Fruit fly (Drosophila melanogaster) whole organism, embryonic: ENCODE results near the gene CG8765.

ENCODE experiments used
- CG10321 ChIP-seq: fragments of 200-800 bp; sonication (Bioruptor generic); IDR thresholded peaks from 2 replicates; pipeline ENCODE4 v1.3.6; 2022; ENCODE audit warnings: missing biosample characterization, missing genetic modification characterization
- CG11398 ChIP-seq: fragments of 200-800 bp; sonication (Bioruptor generic); optimal IDR thresholded peaks from 2 replicates; lab custom pipeline; 2016; ENCODE audit warnings: missing biosample characterization, missing genetic modification characterization
- CG11560 ChIP-seq: fragments of 200-800 bp; sonication (Bioruptor generic); IDR thresholded peaks from 3 replicates; pipeline ENCODE4 v1.3.6; 2022; ENCODE audit warnings: missing biosample characterization, missing genetic modification characterization
- CG12391 ChIP-seq: fragments of 200-800 bp; sonication (Bioruptor generic); optimal IDR thresholded peaks from 3 replicates; lab custom pipeline; 2018; ENCODE audit warnings: missing biosample characterization, mild to moderate bottlenecking, missing genetic modification characterization, moderate library complexity
- CG12942 ChIP-seq: fragments of 200-800 bp; sonication (Bioruptor generic); optimal IDR thresholded peaks from 3 replicates; lab custom pipeline; 2016; ENCODE audit warnings: missing biosample characterization, missing genetic modification characterization
- CG15601 ChIP-seq: fragments of 200-800 bp; sonication (Bioruptor generic); optimal IDR thresholded peaks from 3 replicates; lab custom pipeline; 2019; ENCODE audit warnings: missing biosample characterization, mild to moderate bottlenecking, missing genetic modification characterization, moderate library complexity
- CG16813 ChIP-seq: fragments of 200-800 bp; sonication (Bioruptor generic); IDR thresholded peaks from 3 replicates; pipeline ENCODE4 v1.3.6; 2022; ENCODE audit warnings: missing biosample characterization, missing genetic modification characterization; ENCODE audit not compliant: partially characterized antibody
- CG17328 ChIP-seq: fragments of 200-800 bp; sonication (Bioruptor generic); IDR thresholded peaks from 2 replicates; pipeline ENCODE4 v1.3.6; 2022; ENCODE audit warnings: missing biosample characterization, missing genetic modification characterization
- CG17359 ChIP-seq: fragments of 200-800 bp; sonication (Bioruptor generic); optimal IDR thresholded peaks from 3 replicates; lab custom pipeline; 2018; ENCODE audit warnings: missing biosample characterization, mild to moderate bottlenecking, missing genetic modification characterization, moderate library complexity
- CG18262 ChIP-seq: fragments of 200-800 bp; optimal IDR thresholded peaks from 3 replicates; lab custom pipeline; 2019; ENCODE audit warnings: missing biosample characterization, mild to moderate bottlenecking, missing genetic modification characterization, moderate library complexity
- CG2199 ChIP-seq: fragments of 200-800 bp; sonication (Bioruptor generic); IDR thresholded peaks from 3 replicates; pipeline ENCODE4 v1.3.6; 2022; ENCODE audit warnings: missing biosample characterization, missing genetic modification characterization
- CG3407 ChIP-seq: fragments of 200-800 bp; sonication (Bioruptor generic); optimal IDR thresholded peaks from 2 replicates; lab custom pipeline; 2018; ENCODE audit warnings: missing biosample characterization, mild to moderate bottlenecking, missing genetic modification characterization
- CG34422 ChIP-seq: fragments of 200-800 bp; sonication (Bioruptor generic); IDR thresholded peaks from 3 replicates; pipeline ENCODE4 v1.3.6; 2022; ENCODE audit warnings: missing biosample characterization, missing genetic modification characterization
- CG3726 ChIP-seq: fragments of 200-800 bp; sonication (Bioruptor generic); IDR thresholded peaks from 3 replicates; pipeline ENCODE4, ENCODE4 v1.3.6; 2022; ENCODE audit warnings: missing biosample characterization, missing genetic modification characterization
- CG3838 ChIP-seq: fragments of 200-800 bp; sonication (Bioruptor generic); optimal IDR thresholded peaks from 3 replicates; lab custom pipeline; 2016; ENCODE audit warnings: missing biosample characterization, missing genetic modification characterization
- CG3847 ChIP-seq: fragments of 200-800 bp; sonication (Bioruptor generic); IDR thresholded peaks from 2 replicates; pipeline ENCODE4 v1.3.6; 2022; ENCODE audit warnings: missing biosample characterization, missing genetic modification characterization
- CG7963 ChIP-seq: fragments of 200-800 bp; sonication (Bioruptor generic); IDR thresholded peaks from 3 replicates; pipeline ENCODE4 v1.3.6; 2022; ENCODE audit warnings: missing biosample characterization, missing genetic modification characterization; ENCODE audit not compliant: partially characterized antibody
- CG8281 ChIP-seq: fragments of 200-800 bp; sonication (Bioruptor generic); optimal IDR thresholded peaks from 2 replicates; lab custom pipeline; 2018; ENCODE audit warnings: missing biosample characterization, mild to moderate bottlenecking, missing genetic modification characterization, moderate library complexity
- CG9437 ChIP-seq: fragments of 200-800 bp; sonication (Bioruptor generic); optimal IDR thresholded peaks from 2 replicates; lab custom pipeline; 2018; ENCODE audit warnings: missing biosample characterization, mild to moderate bottlenecking, missing genetic modification characterization
- Chrac-16 ChIP-seq: fragments of 200-800 bp; sonication (Bioruptor generic); optimal IDR thresholded peaks from 3 replicates; lab custom pipeline; 2016; ENCODE audit warnings: missing biosample characterization, missing genetic modification characterization
- Dfd ChIP-seq, 2 experiments: fragments of >200 bp; optimal IDR thresholded peaks; 2 replicates each; lab custom pipeline; 2017; ENCODE audit warnings: missing biosample characterization in 2 of 2, missing genetic modification characterization in 2 of 2
- H15 ChIP-seq: fragments of 200-800 bp; sonication (Bioruptor generic); IDR thresholded peaks from 3 replicates; pipeline ENCODE4 v1.3.6; 2022; ENCODE audit warnings: missing biosample characterization, missing genetic modification characterization
- HLH4C ChIP-seq: fragments of 200-800 bp; sonication (Bioruptor generic); IDR thresholded peaks from 3 replicates; pipeline ENCODE4 v1.3.6; 2022; ENCODE audit warnings: missing biosample characterization, missing genetic modification characterization; ENCODE audit not compliant: partially characterized antibody
- HLHmδ ChIP-seq: fragments of 200-800 bp; sonication (Bioruptor generic); optimal IDR thresholded peaks from 2 replicates; lab custom pipeline; 2018; ENCODE audit warnings: missing biosample characterization, mild to moderate bottlenecking, missing genetic modification characterization, moderate library complexity
- Hr78 ChIP-seq, 2 experiments: fragments of 200-800 bp in 1 of 2; fragments of >200 bp in 1 of 2; sonication (Bioruptor generic) in 1 of 2; optimal IDR thresholded peaks; 2 replicates each; lab custom pipeline; 2017 to 2019; ENCODE audit warnings: missing biosample characterization in 2 of 2, missing genetic modification characterization in 2 of 2, mild to moderate bottlenecking in 1 of 2, moderate library complexity in 1 of 2
- Lhr ChIP-seq: fragments of 200-800 bp; sonication (Bioruptor generic); optimal IDR thresholded peaks from 3 replicates; lab custom pipeline; 2017; ENCODE audit warnings: mild to moderate bottlenecking, missing biosample characterization, missing genetic modification reagents, missing genetic modification characterization
- Lpt ChIP-seq: fragments of >200 bp; optimal IDR thresholded peaks from 2 replicates; lab custom pipeline; 2018; ENCODE audit warnings: missing biosample characterization, missing genetic modification characterization
- MBD-R2 ChIP-seq: fragments of 200-800 bp; sonication (Bioruptor generic); IDR thresholded peaks from 2 replicates; pipeline ENCODE4 v1.3.6; 2022; ENCODE audit warnings: missing biosample characterization, missing genetic modification characterization
- NC2β ChIP-seq: fragments of 200-800 bp; sonication (Bioruptor generic); optimal IDR thresholded peaks from 2 replicates; lab custom pipeline; 2016; ENCODE audit warnings: missing biosample characterization, missing genetic modification characterization
- Pdp1 ChIP-seq, 2 experiments: fragments of 200-800 bp; sonication (Bioruptor generic); optimal IDR thresholded peaks; 3 replicates each; lab custom pipeline; 2016; ENCODE audit warnings: missing biosample characterization in 2 of 2, missing genetic modification characterization in 2 of 2, mild to moderate bottlenecking in 1 of 2, moderate library complexity in 1 of 2
- ash1 ChIP-seq: fragments of 200-800 bp; sonication (Bioruptor generic); optimal IDR thresholded peaks from 2 replicates; lab custom pipeline; 2018; ENCODE audit warnings: missing biosample characterization, mild to moderate bottlenecking, missing genetic modification characterization
- bcd ChIP-seq: fragments of 200-800 bp; sonication (Bioruptor generic); optimal IDR thresholded peaks from 2 replicates; lab custom pipeline; 2017; ENCODE audit warnings: missing biosample characterization, mild to moderate bottlenecking, missing genetic modification characterization
- br ChIP-seq: fragments of >200 bp; optimal IDR thresholded peaks from 2 replicates; lab custom pipeline; 2017
- ci ChIP-seq: fragments of 200-800 bp; sonication (Bioruptor generic); IDR thresholded peaks from 3 replicates; pipeline ENCODE4 v1.3.6; 2022; ENCODE audit warnings: missing biosample characterization, missing genetic modification characterization
- grau ChIP-seq: fragments of 200-800 bp; optimal IDR thresholded peaks from 3 replicates; lab custom pipeline; 2019; ENCODE audit warnings: missing biosample characterization, mild to moderate bottlenecking, missing genetic modification characterization, moderate library complexity
- ham ChIP-seq: fragments of 200-800 bp; sonication (Bioruptor generic); IDR thresholded peaks from 2 replicates; pipeline ENCODE4 v1.3.6; 2022; ENCODE audit warnings: missing biosample characterization, missing genetic modification characterization
- hth ChIP-seq: fragments of >200 bp; optimal IDR thresholded peaks from 2 replicates; lab custom pipeline; 2017; ENCODE audit warnings: inconsistent platforms
- inv ChIP-seq: fragments of 200-800 bp; sonication (Bioruptor generic); IDR thresholded peaks from 2 replicates; pipeline ENCODE4 v1.3.6; 2022; ENCODE audit warnings: missing biosample characterization, missing genetic modification characterization; ENCODE audit not compliant: partially characterized antibody
- jumu ChIP-seq: fragments of 200-800 bp; sonication (Bioruptor generic); optimal IDR thresholded peaks from 3 replicates; lab custom pipeline; 2016; ENCODE audit warnings: missing biosample characterization, missing genetic modification characterization
- nerfin-2 ChIP-seq: fragments of 200-800 bp; sonication (Bioruptor generic); IDR thresholded peaks from 2 replicates; pipeline ENCODE4 v1.3.6; 2022; ENCODE audit warnings: missing biosample characterization, missing genetic modification characterization; ENCODE audit not compliant: partially characterized antibody
- org-1 ChIP-seq: fragments of 200-800 bp; sonication (Bioruptor generic); optimal IDR thresholded peaks from 2 replicates; lab custom pipeline; 2017; ENCODE audit warnings: missing biosample characterization, missing genetic modification characterization
- pan ChIP-seq, 4 experiments: fragments of >200 bp in 3 of 4; fragments of 200-800 bp in 1 of 4; sonication (Bioruptor generic) in 1 of 4; optimal IDR thresholded peaks in 3 of 4; IDR thresholded peaks in 1 of 4; 2 replicates each; pipeline versions ENCODE4 v1.3.6 to Lab custom; 2017 to 2022; ENCODE audit warnings: missing biosample characterization in 2 of 4, missing genetic modification characterization in 2 of 4, mixed read lengths in 1 of 4
- sc ChIP-seq, 3 experiments: fragments of >200 bp in 2 of 3; fragments of 200-800 bp in 1 of 3; sonication (Bioruptor generic) in 1 of 3; optimal IDR thresholded peaks; 2 replicates in 2 of 3; 3 replicates in 1 of 3; lab custom pipeline; 2017; ENCODE audit warnings: mild to moderate bottlenecking in 1 of 3, missing biosample characterization in 1 of 3, missing genetic modification characterization in 1 of 3, missing genetic modification reagents in 1 of 3
- seq ChIP-seq: fragments of 200-800 bp; sonication (Bioruptor generic); IDR thresholded peaks from 2 replicates; pipeline ENCODE4 v1.3.6; 2022; ENCODE audit warnings: missing biosample characterization, missing genetic modification characterization
- sima ChIP-seq: fragments of 200-800 bp; sonication (Bioruptor generic); optimal IDR thresholded peaks from 2 replicates; lab custom pipeline; 2016; ENCODE audit warnings: missing biosample characterization, missing genetic modification characterization
- sr ChIP-seq: fragments of 200-800 bp; sonication (Bioruptor generic); IDR thresholded peaks from 3 replicates; pipeline ENCODE4 v1.3.6; 2022; ENCODE audit warnings: missing biosample characterization, missing genetic modification characterization
- tna ChIP-seq: fragments of 200-800 bp; sonication (Bioruptor generic); IDR thresholded peaks from 2 replicates; pipeline ENCODE4 v1.3.6; 2022; ENCODE audit warnings: missing biosample characterization, missing genetic modification characterization; ENCODE audit not compliant: partially characterized antibody
- trh ChIP-seq: fragments of 200-800 bp; sonication (Bioruptor generic); optimal IDR thresholded peaks from 2 replicates; lab custom pipeline; 2016; ENCODE audit warnings: missing biosample characterization, missing genetic modification characterization
- twi ChIP-seq: fragments of 200-800 bp; optimal IDR thresholded peaks from 2 replicates; lab custom pipeline; 2019; ENCODE audit warnings: missing biosample characterization, mild to moderate bottlenecking, missing genetic modification characterization, moderate library complexity
- vnd ChIP-seq: fragments of 200-800 bp; sonication (Bioruptor generic); IDR thresholded peaks from 3 replicates; pipeline ENCODE4 v1.3.6; 2022; ENCODE audit warnings: missing biosample characterization, missing genetic modification characterization; ENCODE audit not compliant: partially characterized antibody

The CG8765 gene

DNA sequence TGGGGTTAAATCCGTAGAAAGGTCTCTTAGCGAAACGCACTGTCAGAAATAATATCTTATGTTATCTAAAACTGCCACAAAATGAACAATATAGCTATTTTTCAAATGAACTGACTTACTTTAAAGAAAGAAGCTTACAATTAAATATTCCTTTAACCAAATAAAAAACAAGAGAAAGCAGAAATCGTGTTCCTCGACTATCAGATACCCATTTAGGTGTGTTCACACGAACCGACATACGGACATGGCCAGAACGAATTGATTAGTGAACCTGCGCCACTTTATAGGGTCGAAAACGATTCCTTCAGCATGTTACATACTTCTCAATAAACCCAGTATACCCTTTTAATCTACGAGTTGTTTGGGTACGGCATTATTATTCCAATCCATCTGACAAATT lies 3.6 kb downstream of the CG8765 start:
- TF ChIP-seq CG16813 (peak; percentile 53; the same call in 1 of the 3 replicates), Dfd (GFP tag; optimal IDR thresholded peaks at IDR 0.05; lab: Kevin White, UChicago) (no peak), HLH4C (GFP tag; lab: Robert Waterston, UW) (peak; percentile 30; the same call in 2 of the 3 replicates), bcd (GFP tag; lab: Kevin White, UChicago) (no peak), hth (lab: Kevin White, UChicago) (no peak), CG3838 (GFP tag; lab: Kevin White, UChicago) (no peak), trh (GFP tag; lab: Kevin White, UChicago) (no peak), Lhr (GFP tag; lab: Kevin White, UChicago) (no peak), Pdp1 (GFP tag; optimal IDR thresholded peaks at IDR 0.05; lab: Kevin White, UChicago) (no peak), CG11560 (tag; lab: Robert Waterston, UW) (no peak), CG8281 (tag; lab: Kevin White, UChicago) (no peak), Hr78 (GFP tag; optimal IDR thresholded peaks at IDR 0.05; lab: Kevin White, UChicago) (no peak), CG3407 (GFP tag; lab: Kevin White, UChicago) (no peak), CG17359 (no peak), sc (optimal IDR thresholded peaks at IDR 0.05; lab: Kevin White, UChicago) (no peak), sc (GFP tag; optimal IDR thresholded peaks at IDR 0.05; lab: Kevin White, UChicago) (no peak), ham (GFP tag; lab: Robert Waterston, UW) (no peak), inv (GFP tag; lab: Robert Waterston, UW) (0 out of 2 replicates have a peak, but pooled peaks have one; percentile 12), sima (GFP tag; lab: Kevin White, UChicago) (no peak), H15 (no peak), tna (peak; percentile 18; the same call in 1 of the 2 replicates), Chrac-16 (GFP tag; lab: Kevin White, UChicago) (no peak), ash1 (GFP tag; lab: Kevin White, UChicago) (no peak), NC2β (no peak), nerfin-2 (GFP tag; lab: Robert Waterston, UW) (peak; percentile 55; the same call in 1 of the 2 replicates), CG7963 (GFP tag; lab: Robert Waterston, UW) (peak; percentile 16; the same call in 1 of the 3 replicates), pan (optimal IDR thresholded peaks at IDR 0.05; lab: Kevin White, UChicago) (no peak), pan (GFP tag; optimal IDR thresholded peaks at IDR 0.05 in 1 of 2, IDR thresholded peaks at IDR 0.05 in 1 of 2) (no peak), vnd (GFP tag; lab: Robert Waterston, UW) (peak; percentile 38; the same call in 1 of the 3 replicates), CG18262 (no peak), jumu (no peak)

DNA sequence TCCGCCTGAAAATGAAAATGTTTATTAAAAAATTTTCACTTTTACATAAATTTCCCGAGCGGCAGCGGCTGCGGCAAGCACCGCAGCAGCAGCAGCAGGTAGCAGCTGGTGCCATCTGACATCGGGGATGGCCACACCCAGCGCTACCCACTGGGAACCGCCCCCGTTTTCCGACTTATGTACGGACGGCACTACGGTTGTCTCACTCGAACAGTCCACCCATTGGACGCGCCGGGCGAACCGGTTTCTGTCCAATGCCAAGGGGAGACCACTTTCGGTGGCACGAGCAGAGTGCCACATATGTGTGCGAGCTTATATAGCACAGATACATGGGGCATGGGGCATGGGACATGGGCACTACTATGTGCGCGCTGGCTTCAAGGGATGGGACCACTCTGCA lies 4.3 kb downstream of the CG8765 start:
- TF ChIP-seq grau (no peak), CG12391 (tag; lab: Kevin White, UChicago) (no peak), CG9437 (GFP tag; lab: Kevin White, UChicago) (no peak), org-1 (GFP tag; lab: Kevin White, UChicago) (no peak), twi (no peak), CG11398 (GFP tag; lab: Kevin White, UChicago) (no peak), CG15601 (tag; lab: Kevin White, UChicago) (no peak), CG7963 (GFP tag; lab: Robert Waterston, UW) (no peak), Lpt (GFP tag; lab: Kevin White, UChicago) (no peak), br (lab: Kevin White, UChicago) (no peak), CG3847 (GFP tag; lab: Robert Waterston, UW) (no peak), MBD-R2 (GFP tag; lab: Robert Waterston, UW) (no peak), seq (GFP tag; lab: Robert Waterston, UW) (0 out of 2 replicates have a peak, but pooled peaks have one; percentile 26), HLHmδ (GFP tag; lab: Kevin White, UChicago) (peak; percentile 20), CG34422 (GFP tag; lab: Robert Waterston, UW) (no peak), CG17328 (GFP tag; lab: Robert Waterston, UW) (no peak), CG10321 (peak; percentile 95), HLH4C (GFP tag; lab: Robert Waterston, UW) (no peak), sr (GFP tag; lab: Robert Waterston, UW) (peak; percentile 84), CG3726 (GFP tag; lab: Robert Waterston, UW) (no peak), ci (no peak), CG2199 (no peak), CG12942 (GFP tag; lab: Kevin White, UChicago) (no peak)
